Fruit fly (Drosophila melanogaster) whole organism, embryonic: ENCODE results near the gene Txl.
A peak's percentile ranks its signal among the peaks of the same experiment; 100 is the strongest.

Experiments used
- Atf-2 ChIP-seq: fragments of 200-800 bp; sonication (Bioruptor generic); optimal IDR thresholded peaks from 2 replicates; lab custom pipeline; 2016; ENCODE audit warnings: missing biosample characterization, missing genetic modification characterization
- Bgb ChIP-seq: fragments of 200-800 bp; sonication (Bioruptor generic); IDR thresholded peaks from 2 replicates; pipeline ENCODE4 v1.3.6; 2022; ENCODE audit warnings: missing biosample characterization, missing genetic modification characterization; ENCODE audit not compliant: partially characterized antibody
- BtbVII ChIP-seq: fragments of 200-800 bp; sonication (Bioruptor generic); optimal IDR thresholded peaks from 3 replicates; lab custom pipeline; 2017; ENCODE audit warnings: missing biosample characterization, mild to moderate bottlenecking, missing genetic modification characterization
- CG11456 ChIP-seq: fragments of 200-800 bp; sonication (Bioruptor generic); IDR thresholded peaks from 3 replicates; pipeline ENCODE4 v1.3.6; 2022; ENCODE audit warnings: missing biosample characterization, missing genetic modification characterization
- CG12155 ChIP-seq: fragments of 200-800 bp; sonication (Bioruptor generic); optimal IDR thresholded peaks from 3 replicates; lab custom pipeline; 2016; ENCODE audit warnings: missing biosample characterization, missing genetic modification characterization
- CG12236 ChIP-seq: fragments of 200-800 bp; sonication (Bioruptor generic); optimal IDR thresholded peaks from 2 replicates; lab custom pipeline; 2016; ENCODE audit warnings: missing biosample characterization, missing genetic modification characterization
- CG13123 ChIP-seq: fragments of 200-800 bp; sonication (Bioruptor generic); optimal IDR thresholded peaks from 2 replicates; lab custom pipeline; 2016; ENCODE audit warnings: missing biosample characterization, missing genetic modification characterization
- CG14667 ChIP-seq: fragments of 200-800 bp; sonication (Bioruptor generic); IDR thresholded peaks from 2 replicates; pipeline ENCODE4 v1.3.6; 2022; ENCODE audit warnings: missing biosample characterization, missing genetic modification characterization
- CG1602 ChIP-seq: fragments of 200-800 bp; sonication (Bioruptor generic); optimal IDR thresholded peaks from 3 replicates; lab custom pipeline; 2016; ENCODE audit warnings: missing biosample characterization, missing genetic modification characterization
- CG1647 ChIP-seq: fragments of 200-800 bp; sonication (Bioruptor generic); optimal IDR thresholded peaks from 3 replicates; lab custom pipeline; 2016; ENCODE audit warnings: missing biosample characterization, missing genetic modification characterization
- CG1792 ChIP-seq: fragments of 200-800 bp; sonication (Bioruptor generic); optimal IDR thresholded peaks from 2 replicates; lab custom pipeline; 2016; ENCODE audit warnings: missing biosample characterization, missing genetic modification characterization
- CG18011 ChIP-seq: fragments of 200-800 bp; sonication (Bioruptor generic); optimal IDR thresholded peaks from 2 replicates; lab custom pipeline; 2017; ENCODE audit warnings: missing biosample characterization, missing genetic modification characterization, mild to moderate bottlenecking, moderate library complexity, missing genotype
- CG18262 ChIP-seq: fragments of 200-800 bp; optimal IDR thresholded peaks from 3 replicates; lab custom pipeline; 2019; ENCODE audit warnings: missing biosample characterization, mild to moderate bottlenecking, missing genetic modification characterization, moderate library complexity
- CG18476 ChIP-seq: fragments of 200-800 bp; sonication (Bioruptor generic); optimal IDR thresholded peaks from 2 replicates; lab custom pipeline; 2016; ENCODE audit warnings: missing biosample characterization, mild to moderate bottlenecking, missing genetic modification characterization
- CG18764 ChIP-seq: fragments of 200-800 bp; sonication (Bioruptor generic); optimal IDR thresholded peaks from 3 replicates; lab custom pipeline; 2016; ENCODE audit warnings: missing biosample characterization, missing genetic modification characterization
- CG2120 ChIP-seq: fragments of 200-800 bp; sonication (Bioruptor generic); optimal IDR thresholded peaks from 3 replicates; lab custom pipeline; 2016; ENCODE audit warnings: missing biosample characterization, missing genetic modification characterization
- CG30403 ChIP-seq: fragments of 200-800 bp; sonication (Bioruptor generic); optimal IDR thresholded peaks from 3 replicates; lab custom pipeline; 2016; ENCODE audit warnings: missing biosample characterization, missing genetic modification characterization
- CG4328 ChIP-seq: fragments of 200-800 bp; sonication (Bioruptor generic); optimal IDR thresholded peaks from 3 replicates; lab custom pipeline; 2017; ENCODE audit warnings: missing biosample characterization, missing genetic modification reagents, missing genetic modification characterization
- CG4404 ChIP-seq: fragments of 200-800 bp; sonication (Bioruptor generic); IDR thresholded peaks from 2 replicates; pipeline ENCODE4 v1.3.6; 2022; ENCODE audit warnings: missing biosample characterization, missing genetic modification characterization
- CG4820 ChIP-seq: fragments of 200-800 bp; sonication (Bioruptor generic); optimal IDR thresholded peaks from 3 replicates; lab custom pipeline; 2016; ENCODE audit warnings: missing biosample characterization, missing genetic modification characterization
- CG6689 ChIP-seq: fragments of 200-800 bp; sonication (Bioruptor generic); IDR thresholded peaks from 2 replicates; pipeline ENCODE4 v1.3.6; 2022; ENCODE audit warnings: missing biosample characterization, missing genetic modification characterization
- CG7786 ChIP-seq: fragments of 200-800 bp; sonication (Bioruptor generic); optimal IDR thresholded peaks from 2 replicates; lab custom pipeline; 2016; ENCODE audit warnings: missing biosample characterization, missing genetic modification characterization
- CG9609 ChIP-seq: fragments of 200-800 bp; sonication (Bioruptor generic); optimal IDR thresholded peaks from 3 replicates; lab custom pipeline; 2016; ENCODE audit warnings: missing biosample characterization, missing genetic modification characterization
- Camta ChIP-seq: fragments of 200-800 bp; sonication (Bioruptor generic); optimal IDR thresholded peaks from 2 replicates; lab custom pipeline; 2016; ENCODE audit warnings: missing biosample characterization, missing genetic modification characterization
- Dbx ChIP-seq: fragments of 200-800 bp; sonication (Bioruptor generic); IDR thresholded peaks from 3 replicates; pipeline ENCODE4 v1.3.6; 2022; ENCODE audit warnings: missing biosample characterization, missing genetic modification characterization
- E2f2 ChIP-seq: fragments of 200-800 bp; sonication (Bioruptor generic); IDR thresholded peaks from 2 replicates; pipeline ENCODE4 v1.3.6; 2022; ENCODE audit warnings: missing biosample characterization, missing genetic modification characterization
- Hsf ChIP-seq: fragments of 200-800 bp; sonication (Bioruptor generic); optimal IDR thresholded peaks from 3 replicates; lab custom pipeline; 2016; ENCODE audit warnings: missing biosample characterization, missing genetic modification characterization
- Mad ChIP-seq: fragments of 200-800 bp; sonication (Bioruptor generic); optimal IDR thresholded peaks from 2 replicates; lab custom pipeline; 2016; ENCODE audit warnings: missing biosample characterization, missing genetic modification characterization
- Nf-YB ChIP-seq: fragments of 200-800 bp; sonication (Bioruptor generic); optimal IDR thresholded peaks from 3 replicates; lab custom pipeline; 2019; ENCODE audit warnings: missing biosample characterization, mild to moderate bottlenecking, missing genetic modification characterization, moderate library complexity
- PHDP ChIP-seq: fragments of 200-800 bp; sonication (Bioruptor generic); optimal IDR thresholded peaks from 3 replicates; lab custom pipeline; 2018; ENCODE audit warnings: missing biosample characterization, mild to moderate bottlenecking, missing genetic modification characterization, moderate library complexity
- Sin3A ChIP-seq: fragments of >200 bp; optimal IDR thresholded peaks from 2 replicates; lab custom pipeline; 2018
- Ssrp ChIP-seq: fragments of 200-800 bp; sonication (Bioruptor generic); optimal IDR thresholded peaks from 2 replicates; lab custom pipeline; 2018; ENCODE audit warnings: missing biosample characterization, mild to moderate bottlenecking, missing genetic modification characterization, moderate library complexity
- Xbp1 ChIP-seq: fragments of 200-800 bp; sonication (Bioruptor generic); optimal IDR thresholded peaks from 3 replicates; lab custom pipeline; 2016; ENCODE audit warnings: missing biosample characterization, mild to moderate bottlenecking, missing genetic modification characterization
- bcd ChIP-seq: fragments of 200-800 bp; sonication (Bioruptor generic); optimal IDR thresholded peaks from 2 replicates; lab custom pipeline; 2017; ENCODE audit warnings: missing biosample characterization, mild to moderate bottlenecking, missing genetic modification characterization
- btn ChIP-seq: fragments of 200-800 bp; sonication (Bioruptor generic); optimal IDR thresholded peaks from 2 replicates; lab custom pipeline; 2016; ENCODE audit warnings: missing biosample characterization, missing genetic modification characterization
- crc ChIP-seq: fragments of 200-800 bp; sonication (Bioruptor generic); optimal IDR thresholded peaks from 2 replicates; lab custom pipeline; 2016; ENCODE audit warnings: missing biosample characterization, missing genetic modification characterization
- cwo ChIP-seq: fragments of 200-800 bp; sonication (Bioruptor generic); optimal IDR thresholded peaks from 3 replicates; lab custom pipeline; 2017; ENCODE audit warnings: missing biosample characterization, missing genetic modification characterization, mild to moderate bottlenecking, moderate library complexity, missing genetic modification reagents
- dm ChIP-seq: fragments of 200-800 bp; sonication (Bioruptor generic); optimal IDR thresholded peaks from 3 replicates; lab custom pipeline; 2016; ENCODE audit warnings: missing biosample characterization, missing genetic modification characterization
- ems ChIP-seq: fragments of 200-800 bp; sonication (Bioruptor generic); optimal IDR thresholded peaks from 3 replicates; lab custom pipeline; 2016; ENCODE audit warnings: missing biosample characterization, missing genetic modification characterization
- grn ChIP-seq: fragments of 200-800 bp; sonication (Bioruptor generic); optimal IDR thresholded peaks from 3 replicates; lab custom pipeline; 2017; ENCODE audit warnings: missing biosample characterization, missing genetic modification characterization
- mam ChIP-seq: fragments of 200-800 bp; sonication (Bioruptor generic); optimal IDR thresholded peaks from 3 replicates; lab custom pipeline; 2016; ENCODE audit warnings: missing biosample characterization, missing genetic modification characterization
- odd ChIP-seq: fragments of 200-800 bp; sonication (Bioruptor generic); optimal IDR thresholded peaks from 2 replicates; lab custom pipeline; 2017; ENCODE audit warnings: missing biosample characterization, mild to moderate bottlenecking, missing genetic modification characterization
- phol ChIP-seq: fragments of 200-800 bp; sonication (Bioruptor generic); optimal IDR thresholded peaks from 3 replicates; lab custom pipeline; 2018; ENCODE audit warnings: missing biosample characterization, mild to moderate bottlenecking, missing genetic modification characterization, moderate library complexity
- pzg ChIP-seq: fragments of 200-800 bp; sonication (Bioruptor generic); optimal IDR thresholded peaks from 3 replicates; lab custom pipeline; 2018; ENCODE audit warnings: missing biosample characterization, mild to moderate bottlenecking, missing genetic modification characterization, moderate library complexity
- ranshi ChIP-seq: fragments of 200-800 bp; sonication (Bioruptor generic); IDR thresholded peaks from 2 replicates; pipeline ENCODE4 v1.3.6; 2022; ENCODE audit warnings: missing biosample characterization, missing genetic modification characterization
- tna ChIP-seq: fragments of 200-800 bp; sonication (Bioruptor generic); IDR thresholded peaks from 2 replicates; pipeline ENCODE4 v1.3.6; 2022; ENCODE audit warnings: missing biosample characterization, missing genetic modification characterization; ENCODE audit not compliant: partially characterized antibody
- vfl ChIP-seq: fragments of 200-800 bp; sonication (Bioruptor generic); optimal IDR thresholded peaks from 2 replicates; lab custom pipeline; 2016; ENCODE audit warnings: missing biosample characterization, missing genetic modification characterization
- vvl ChIP-seq: fragments of 200-800 bp; sonication (Bioruptor generic); IDR thresholded peaks from 2 replicates; pipeline ENCODE4 v1.3.6; 2022; ENCODE audit warnings: missing biosample characterization, missing genetic modification characterization
- yki ChIP-seq: fragments of >200 bp; optimal IDR thresholded peaks from 3 replicates; lab custom pipeline; 2018
- z ChIP-seq: fragments of 200-800 bp; sonication (Bioruptor generic); IDR thresholded peaks from 3 replicates; pipeline ENCODE4 v1.3.6; 2022; ENCODE audit warnings: missing biosample characterization, missing genetic modification characterization

The Txl gene

dm6 chr3L:5768532-5769497 lies 3.2 kb downstream of the Txl start, which contains the start of the genes Ppat-Dpck and scny (continued):
- TF ChIP-seq grn (GFP tag; lab: Kevin White, UChicago) (peak; percentile 54), E2f2 (GFP tag; lab: Robert Waterston, UW) (no peak), CG7786 (no peak), Bgb (peak; percentile 89), crc (GFP tag; lab: Kevin White, UChicago) (no peak), CG13123 (no peak), mam (GFP tag; lab: Kevin White, UChicago) (peak; percentile 12), CG2120 (GFP tag; lab: Kevin White, UChicago) (peak; percentile 27), CG30403 (no peak), Mad (GFP tag; lab: Kevin White, UChicago) (no peak), CG4404 (GFP tag; lab: Robert Waterston, UW) (no peak), CG6689 (GFP tag; lab: Robert Waterston, UW) (no peak), cwo (GFP tag; lab: Kevin White, UChicago) (no peak), vfl (GFP tag; lab: Kevin White, UChicago) (peak; percentile 44), dm (GFP tag; lab: Kevin White, UChicago) (peak; percentile 91), CG11456 (GFP tag; lab: Robert Waterston, UW) (no peak), Xbp1 (peak; percentile 17), ems (GFP tag; lab: Kevin White, UChicago) (no peak), Dbx (GFP tag; lab: Robert Waterston, UW) (0 out of 3 replicates have a peak, but pooled peaks have one; percentile 39), vvl (no peak), pzg (GFP tag; lab: Kevin White, UChicago) (peak; percentile 83), CG4820 (GFP tag; lab: Kevin White, UChicago) (no peak), CG18262 (tag; lab: Kevin White, UChicago) (peak; percentile 31), CG1647 (no peak), CG18476 (GFP tag; lab: Kevin White, UChicago) (no peak), CG1792 (GFP tag; lab: Kevin White, UChicago) (no peak), ranshi (GFP tag; lab: Robert Waterston, UW) (no peak), CG18011 (GFP tag; lab: Kevin White, UChicago) (no peak), z (GFP tag; lab: Robert Waterston, UW) (no peak), CG18764 (GFP tag; lab: Kevin White, UChicago) (no peak), Atf-2 (GFP tag; lab: Kevin White, UChicago) (no peak), CG1602 (GFP tag; lab: Kevin White, UChicago) (no peak), bcd (GFP tag; lab: Kevin White, UChicago) (no peak), CG9609 (GFP tag; lab: Kevin White, UChicago) (no peak), Sin3A (lab: Kevin White, UChicago) (peak; percentile 89), CG4328 (GFP tag; lab: Kevin White, UChicago) (no peak), Nf-YB (no peak), yki (lab: Kevin White, UChicago) (no peak), Hsf (peak; percentile 33), Camta (GFP tag; lab: Kevin White, UChicago) (no peak), Ssrp (tag; lab: Kevin White, UChicago) (no peak), phol (tag; lab: Kevin White, UChicago) (peak; percentile 67), CG14667 (GFP tag; lab: Robert Waterston, UW) (no peak), tna (GFP tag; lab: Robert Waterston, UW) (peak; percentile 60), BtbVII (GFP tag; lab: Kevin White, UChicago) (no peak), CG12155 (GFP tag; lab: Kevin White, UChicago) (peak; percentile 16), CG12236 (GFP tag; lab: Kevin White, UChicago) (no peak), odd (GFP tag; lab: Kevin White, UChicago) (no peak), btn (GFP tag; lab: Kevin White, UChicago) (no peak), PHDP (no peak)
